Fruit fly (Drosophila melanogaster) whole organism, larva: ENCODE results near the gene Ir94f.

Experiments used
- noc ChIP-seq: fragments of 200-800 bp; sonication (Bioruptor generic); optimal IDR thresholded peaks from 3 replicates; lab custom pipeline; 2019; ENCODE audit warnings: missing biosample characterization, mild to moderate bottlenecking, missing genetic modification characterization, moderate library complexity

Ir94f gene

dm6 chr3R:23481249-23481915, at the start of gene Ir94f:
Gene Ir94f, plus strand, starts transcription at chr3R:23481865.
- no peak for TF ChIP-seq noc (tag; lab: Kevin White, UChicago)

dm6 chr3R:23438184-23438787, 43.4 kb upstream of the Ir94f start:
- no peak for TF ChIP-seq noc (tag; lab: Kevin White, UChicago)

dm6 chr3R:23445249-23445916, 36.3 kb upstream of the Ir94f start:
- TF ChIP-seq noc (tag; lab: Kevin White, UChicago), result no peak

dm6 chr3R:23455866-23456265, 25.8 kb upstream of the Ir94f start:
- TF ChIP-seq noc (tag; lab: Kevin White, UChicago), result no peak

- TF ChIP-seq noc (tag; lab: Kevin White, UChicago), result no peak
Measured at dm6 chr3R:23460667-23461066, 21.0 kb upstream of the Ir94f start.

- no peak for TF ChIP-seq noc (tag; lab: Kevin White, UChicago)
Measured at dm6 chr3R:23472011-23472958, 9.4 kb upstream of the Ir94f start, which contains the start of gene CG4374. Gene CG4374, minus strand, starts transcription at chr3R:23472278.

dm6 chr3R:23476085-23476484, 5.6 kb upstream of the Ir94f start:
- no peak for TF ChIP-seq noc (tag; lab: Kevin White, UChicago)

- no peak for TF ChIP-seq noc (tag; lab: Kevin White, UChicago)
Measured at dm6 chr3R:23483563-23483962, 1.9 kb downstream of the Ir94f start, which contains the start of gene Ir94g. Gene Ir94g, plus strand, starts transcription at chr3R:23483863.

- TF ChIP-seq noc (tag; lab: Kevin White, UChicago), result no peak
Measured at dm6 chr3R:23486743-23487142, 5.1 kb downstream of the Ir94f start.

- TF ChIP-seq noc (tag; lab: Kevin White, UChicago), result no peak
Measured at dm6 chr3R:23487201-23487600, 5.5 kb downstream of the Ir94f start, which contains the start of gene Ir94h. Gene Ir94h, plus strand, starts transcription at chr3R:23487501.

dm6 chr3R:23496488-23496887, 14.8 kb downstream of the Ir94f start:
- no peak for TF ChIP-seq noc (tag; lab: Kevin White, UChicago)

dm6 chr3R:23497241-23497640, 15.6 kb downstream of the Ir94f start:
- TF ChIP-seq noc (tag; lab: Kevin White, UChicago), result no peak

dm6 chr3R:23503511-23503910, 21.8 kb downstream of the Ir94f start:
- TF ChIP-seq noc (tag; lab: Kevin White, UChicago), result no peak

- no peak for TF ChIP-seq noc (tag; lab: Kevin White, UChicago)
Measured at dm6 chr3R:23504760-23505159, 23.1 kb downstream of the Ir94f start.

dm6 chr3R:23507376-23507775, 25.7 kb downstream of the Ir94f start, which contains the start of gene CG34289:
Gene CG34289, minus strand, starts transcription at chr3R:23507476.
- TF ChIP-seq noc (tag; lab: Kevin White, UChicago), result no peak
